Fruit fly (Drosophila melanogaster) whole organism, embryonic: ENCODE data around the gene CG33966.
A peak's percentile ranks its signal among the peaks of the same experiment; 100 is the strongest.

Experiments
- ATbp ChIP-seq: fragments of 200-800 bp; sonication (Bioruptor generic); optimal IDR thresholded peaks from 2 replicates; lab custom pipeline; 2017; ENCODE audit warnings: missing biosample characterization, mild to moderate bottlenecking, missing genetic modification characterization, missing genetic modification reagents
- B-H1 ChIP-seq: fragments of 200-800 bp; sonication (Bioruptor generic); IDR thresholded peaks from 3 replicates; pipeline ENCODE4 v1.3.6; 2022; ENCODE audit warnings: missing biosample characterization, missing genetic modification characterization
- CG10209 ChIP-seq: fragments of 200-800 bp; sonication (Bioruptor generic); optimal IDR thresholded peaks from 3 replicates; lab custom pipeline; 2017; ENCODE audit warnings: missing biosample characterization, mild to moderate bottlenecking, missing genetic modification characterization, missing genetic modification reagents
- CG10321 ChIP-seq: fragments of 200-800 bp; sonication (Bioruptor generic); IDR thresholded peaks from 2 replicates; pipeline ENCODE4 v1.3.6; 2022; ENCODE audit warnings: missing biosample characterization, missing genetic modification characterization
- CG10979 ChIP-seq: fragments of 200-800 bp; sonication (Bioruptor generic); optimal IDR thresholded peaks from 2 replicates; lab custom pipeline; 2018; ENCODE audit warnings: missing biosample characterization, mild to moderate bottlenecking, missing genetic modification characterization, moderate library complexity
- CG11247 ChIP-seq: fragments of 200-800 bp; sonication (Bioruptor generic); IDR thresholded peaks from 2 replicates; pipeline ENCODE4 v1.3.6; 2022; ENCODE audit warnings: missing biosample characterization, missing genetic modification characterization
- CG11560 ChIP-seq: fragments of 200-800 bp; sonication (Bioruptor generic); IDR thresholded peaks from 3 replicates; pipeline ENCODE4 v1.3.6; 2022; ENCODE audit warnings: missing biosample characterization, missing genetic modification characterization
- CG12744 ChIP-seq: fragments of 200-800 bp; sonication (Bioruptor generic); optimal IDR thresholded peaks from 2 replicates; lab custom pipeline; 2016; ENCODE audit warnings: missing biosample characterization, missing genetic modification characterization
- CG15269 ChIP-seq: fragments of 200-800 bp; sonication (Bioruptor generic); optimal IDR thresholded peaks from 2 replicates; lab custom pipeline; 2018; ENCODE audit warnings: missing biosample characterization, mild to moderate bottlenecking, missing genetic modification characterization, moderate library complexity
- CG15696 ChIP-seq: fragments of 200-800 bp; sonication (Bioruptor generic); optimal IDR thresholded peaks from 2 replicates; lab custom pipeline; 2019; ENCODE audit warnings: missing biosample characterization, mild to moderate bottlenecking, missing genetic modification characterization, moderate library complexity
- CG17912 ChIP-seq: fragments of 200-800 bp; sonication (Bioruptor generic); optimal IDR thresholded peaks from 2 replicates; lab custom pipeline; 2018; ENCODE audit warnings: missing biosample characterization, mild to moderate bottlenecking, missing genetic modification characterization
- CG1832 ChIP-seq: fragments of 200-800 bp; sonication (Bioruptor generic); optimal IDR thresholded peaks from 2 replicates; lab custom pipeline; 2017; ENCODE audit warnings: missing biosample characterization, mild to moderate bottlenecking, missing genetic modification characterization, inconsistent platforms
- CG18476 ChIP-seq: fragments of 200-800 bp; sonication (Bioruptor generic); optimal IDR thresholded peaks from 2 replicates; lab custom pipeline; 2016; ENCODE audit warnings: missing biosample characterization, mild to moderate bottlenecking, missing genetic modification characterization
- CG2889 ChIP-seq: fragments of 200-800 bp; sonication (Bioruptor generic); IDR thresholded peaks from 3 replicates; pipeline ENCODE4 v1.3.6; 2022; ENCODE audit warnings: missing biosample characterization, missing genetic modification characterization
- CG5245 ChIP-seq: fragments of 200-800 bp; sonication (Bioruptor generic); optimal IDR thresholded peaks from 3 replicates; lab custom pipeline; 2016; ENCODE audit warnings: missing biosample characterization, missing genetic modification characterization
- CG6689 ChIP-seq: fragments of 200-800 bp; sonication (Bioruptor generic); IDR thresholded peaks from 2 replicates; pipeline ENCODE4 v1.3.6; 2022; ENCODE audit warnings: missing biosample characterization, missing genetic modification characterization
- CG7271 ChIP-seq: fragments of 200-800 bp; sonication (Bioruptor generic); optimal IDR thresholded peaks from 2 replicates; lab custom pipeline; 2018; ENCODE audit warnings: missing biosample characterization, mild to moderate bottlenecking, missing genetic modification characterization, moderate library complexity
- CG9817 ChIP-seq: fragments of 200-800 bp; sonication (Bioruptor generic); optimal IDR thresholded peaks from 2 replicates; lab custom pipeline; 2018; ENCODE audit warnings: missing biosample characterization, mild to moderate bottlenecking, missing genetic modification characterization, moderate library complexity
- CG9876 ChIP-seq: fragments of 200-800 bp; sonication (Bioruptor generic); optimal IDR thresholded peaks from 2 replicates; lab custom pipeline; 2016; ENCODE audit warnings: missing biosample characterization, missing genetic modification characterization
- CoRest ChIP-seq: fragments of 200-800 bp; sonication (Bioruptor generic); optimal IDR thresholded peaks from 3 replicates; lab custom pipeline; 2018; ENCODE audit warnings: missing biosample characterization, mild to moderate bottlenecking, missing genetic modification characterization, moderate library complexity
- Dad ChIP-seq: fragments of 200-800 bp; sonication (Bioruptor generic); optimal IDR thresholded peaks from 3 replicates; lab custom pipeline; 2016; ENCODE audit warnings: missing biosample characterization, missing genetic modification characterization
- Dbx ChIP-seq: fragments of 200-800 bp; sonication (Bioruptor generic); IDR thresholded peaks from 3 replicates; pipeline ENCODE4 v1.3.6; 2022; ENCODE audit warnings: missing biosample characterization, missing genetic modification characterization
- HLHmδ ChIP-seq: fragments of 200-800 bp; sonication (Bioruptor generic); optimal IDR thresholded peaks from 2 replicates; lab custom pipeline; 2018; ENCODE audit warnings: missing biosample characterization, mild to moderate bottlenecking, missing genetic modification characterization, moderate library complexity
- HmgD ChIP-seq: fragments of 200-800 bp; sonication (Bioruptor generic); optimal IDR thresholded peaks from 3 replicates; lab custom pipeline; 2016; ENCODE audit warnings: missing biosample characterization, missing genetic modification characterization
- Hr39 ChIP-seq: fragments of >200 bp; optimal IDR thresholded peaks from 2 replicates; lab custom pipeline; 2017
- Hr78 ChIP-seq, 2 experiments: fragments of 200-800 bp in 1 of 2; fragments of >200 bp in 1 of 2; sonication (Bioruptor generic) in 1 of 2; optimal IDR thresholded peaks; 2 replicates each; lab custom pipeline; 2017 to 2019; ENCODE audit warnings: missing biosample characterization in 2 of 2, missing genetic modification characterization in 2 of 2, mild to moderate bottlenecking in 1 of 2, moderate library complexity in 1 of 2
- Lim3 ChIP-seq: fragments of 200-800 bp; sonication (Bioruptor generic); IDR thresholded peaks from 2 replicates; pipeline ENCODE4 v1.3.6; 2022; ENCODE audit warnings: missing biosample characterization, missing genetic modification characterization
- Med ChIP-seq: fragments of 200-800 bp; sonication (Bioruptor generic); peaks from one replicate; lab custom pipeline; 2016; ENCODE audit warnings: missing biosample characterization, missing genetic modification characterization, mild to moderate bottlenecking, inconsistent platforms, moderate library complexity
- Nf-YC ChIP-seq: fragments of 200-800 bp; optimal IDR thresholded peaks from 3 replicates; lab custom pipeline; 2019; ENCODE audit warnings: missing biosample characterization, mild to moderate bottlenecking, missing genetic modification characterization, moderate library complexity
- Sox100B ChIP-seq: fragments of 200-800 bp; sonication (Bioruptor generic); optimal IDR thresholded peaks from 3 replicates; lab custom pipeline; 2018; ENCODE audit warnings: missing biosample characterization, mild to moderate bottlenecking, missing genetic modification characterization
- Stat92E ChIP-seq, 3 experiments: fragments of >200 bp in 2 of 3; fragments of 200-800 bp in 1 of 3; sonication (Bioruptor generic) in 1 of 3; optimal IDR thresholded peaks; 2 replicates each; lab custom pipeline; 2017 to 2019; ENCODE audit warnings: missing biosample characterization in 3 of 3, missing genetic modification characterization in 3 of 3, mild to moderate bottlenecking in 1 of 3, moderate library complexity in 1 of 3
- Usf ChIP-seq: fragments of 200-800 bp; sonication (Bioruptor generic); optimal IDR thresholded peaks from 2 replicates; lab custom pipeline; 2017; ENCODE audit warnings: missing genotype, missing biosample characterization, missing genetic modification characterization
- al ChIP-seq: fragments of 200-800 bp; sonication (Bioruptor generic); IDR thresholded peaks from 2 replicates; pipeline ENCODE4 v1.3.6; 2022; ENCODE audit warnings: missing biosample characterization, missing genetic modification characterization
- caup ChIP-seq: fragments of 200-800 bp; sonication (Bioruptor generic); optimal IDR thresholded peaks from 3 replicates; lab custom pipeline; 2017; ENCODE audit warnings: missing biosample characterization, mild to moderate bottlenecking, missing genetic modification characterization, moderate library complexity; ENCODE audit not compliant: severe bottlenecking
- da ChIP-seq: fragments of 200-800 bp; sonication (Bioruptor generic); optimal IDR thresholded peaks from 2 replicates; lab custom pipeline; 2016; ENCODE audit warnings: missing biosample characterization, missing genetic modification characterization
- dan ChIP-seq: fragments of 200-800 bp; sonication (Bioruptor generic); IDR thresholded peaks from 2 replicates; pipeline ENCODE4 v1.3.6; 2022; ENCODE audit warnings: missing biosample characterization, missing genetic modification characterization
- dati ChIP-seq: fragments of 200-800 bp; sonication (Bioruptor generic); IDR thresholded peaks from 2 replicates; pipeline ENCODE4 v1.3.6; 2022; ENCODE audit warnings: missing biosample characterization, missing genetic modification characterization
- emc ChIP-seq: fragments of 200-800 bp; sonication (Bioruptor generic); optimal IDR thresholded peaks from 2 replicates; lab custom pipeline; 2016; ENCODE audit warnings: missing biosample characterization, missing genetic modification characterization
- jumu ChIP-seq: fragments of 200-800 bp; sonication (Bioruptor generic); optimal IDR thresholded peaks from 3 replicates; lab custom pipeline; 2016; ENCODE audit warnings: missing biosample characterization, missing genetic modification characterization
- org-1 ChIP-seq: fragments of 200-800 bp; sonication (Bioruptor generic); optimal IDR thresholded peaks from 2 replicates; lab custom pipeline; 2017; ENCODE audit warnings: missing biosample characterization, missing genetic modification characterization
- p53 ChIP-seq: fragments of 200-800 bp; sonication (Bioruptor generic); optimal IDR thresholded peaks from 2 replicates; lab custom pipeline; 2016; ENCODE audit warnings: missing biosample characterization, missing genetic modification characterization
- pho ChIP-seq: fragments of 200-800 bp; sonication (Bioruptor generic); optimal IDR thresholded peaks from 2 replicates; lab custom pipeline; 2016; ENCODE audit warnings: missing biosample characterization, missing genetic modification characterization
- psq ChIP-seq: fragments of 200-800 bp; sonication (Bioruptor generic); optimal IDR thresholded peaks from 2 replicates; lab custom pipeline; 2017; ENCODE audit warnings: missing biosample characterization, missing genetic modification characterization
- sens ChIP-seq: fragments of 200-800 bp; sonication (Bioruptor generic); peaks from one replicate; lab custom pipeline; 2016; ENCODE audit warnings: missing biosample characterization, missing genetic modification characterization
- tll ChIP-seq, 2 experiments: fragments of 200-800 bp in 1 of 2; fragments of >200 bp in 1 of 2; sonication (Bioruptor generic) in 1 of 2; optimal IDR thresholded peaks; 2 replicates each; lab custom pipeline; 2017 to 2019; ENCODE audit warnings: missing biosample characterization in 2 of 2, missing genetic modification characterization in 2 of 2, mild to moderate bottlenecking in 1 of 2, moderate library complexity in 1 of 2
- ttk ChIP-seq: fragments of 200-800 bp; sonication (Bioruptor generic); IDR thresholded peaks from 2 replicates; pipeline ENCODE4 v2.1.2; 2022; ENCODE audit warnings: missing biosample characterization, missing genetic modification characterization
- z ChIP-seq: fragments of 200-800 bp; sonication (Bioruptor generic); IDR thresholded peaks from 3 replicates; pipeline ENCODE4 v1.3.6; 2022; ENCODE audit warnings: missing biosample characterization, missing genetic modification characterization
- zfh2 ChIP-seq: fragments of 200-800 bp; sonication (Bioruptor generic); optimal IDR thresholded peaks from 2 replicates; lab custom pipeline; 2016; ENCODE audit warnings: missing biosample characterization, missing genetic modification characterization

The CG33966 gene

DNA sequence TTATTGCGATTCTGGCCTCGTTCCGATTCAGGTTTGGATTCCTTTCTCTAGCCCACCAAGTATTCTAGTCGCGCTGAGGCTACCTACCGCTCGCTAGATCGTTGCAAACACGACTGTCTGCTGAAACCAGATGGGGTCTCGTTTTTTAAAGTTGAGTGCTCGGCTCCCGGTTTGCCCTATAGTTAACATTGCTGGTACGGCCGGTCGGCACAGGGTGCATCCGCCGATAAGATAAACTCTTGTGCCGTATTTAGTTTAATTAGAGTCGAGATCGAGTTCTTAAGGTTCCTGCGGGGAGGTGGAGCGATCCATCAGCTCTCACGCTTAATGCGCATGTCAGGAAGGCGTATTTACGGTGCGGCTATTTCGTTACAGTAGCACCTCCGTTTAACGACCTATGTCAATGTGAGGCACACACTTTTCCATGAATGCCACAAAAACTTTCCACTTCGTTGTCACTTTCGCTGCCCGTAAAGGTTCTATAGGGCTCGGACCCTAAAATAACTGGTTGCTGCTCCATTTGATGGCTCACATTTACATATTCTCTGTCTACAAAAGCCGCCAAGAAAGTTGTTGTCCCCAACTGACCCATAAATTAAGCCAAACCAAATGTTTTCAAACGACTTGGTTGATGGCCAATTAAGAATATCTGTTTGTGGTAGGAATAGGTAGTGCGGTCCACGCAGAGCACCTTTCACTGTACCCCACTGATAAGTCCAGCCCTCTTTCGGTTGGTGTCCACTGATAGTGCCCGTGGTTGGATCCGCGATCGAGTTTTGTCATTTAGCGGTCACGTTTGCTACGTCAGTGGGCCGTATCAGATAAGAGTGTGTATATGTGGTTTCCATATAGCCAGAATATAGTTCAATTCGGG lies 29.0 kb upstream of the CG33966 start, which contains the start of gene CG9119 (continued):
- peak; percentile 73 for TF ChIP-seq CoRest
- TF ChIP-seq CG7271, result no peak
- TF ChIP-seq org-1 (GFP tag; lab: Kevin White, UChicago), result peak; percentile 80
- no peak for TF ChIP-seq Stat92E (GFP tag; optimal IDR thresholded peaks at IDR 0.05; lab: Kevin White, UChicago)
- TF ChIP-seq CG18476 (GFP tag; lab: Kevin White, UChicago), result peak; percentile 32
- peak; percentile 11 for TF ChIP-seq p53 (GFP tag; lab: Kevin White, UChicago)
- peak; percentile 75 for TF ChIP-seq CG15269 (tag; lab: Kevin White, UChicago)
- peak; percentile 57 for TF ChIP-seq CG9876 (GFP tag; lab: Kevin White, UChicago)
- peak; percentile 90 for TF ChIP-seq sens (GFP tag; lab: Kevin White, UChicago)
- TF ChIP-seq Dbx (GFP tag; lab: Robert Waterston, UW), result peak; percentile 55; the same call in 1 of the 3 replicates
- no peak for TF ChIP-seq tll (GFP tag; optimal IDR thresholded peaks at IDR 0.05; lab: Kevin White, UChicago)
- TF ChIP-seq HmgD (GFP tag; lab: Kevin White, UChicago), result no peak
- TF ChIP-seq CG17912 (GFP tag; lab: Kevin White, UChicago), result no peak
- peak; percentile 66 for TF ChIP-seq zfh2 (GFP tag; lab: Kevin White, UChicago)
- TF ChIP-seq CG5245 (GFP tag; lab: Kevin White, UChicago), result peak; percentile 33
- TF ChIP-seq CG11560 (tag; lab: Robert Waterston, UW), result peak; percentile 59; the same call in 2 of the 3 replicates
- peak; percentile 36 for TF ChIP-seq HLHmδ (GFP tag; lab: Kevin White, UChicago)
- peak; percentile 71 for TF ChIP-seq Sox100B (GFP tag; lab: Kevin White, UChicago)
- TF ChIP-seq Nf-YC (tag; lab: Kevin White, UChicago), result peak; percentile 54
- peak; percentile 35 for TF ChIP-seq ATbp (GFP tag; lab: Kevin White, UChicago)
- peak in 1 of 2 experiments; percentile 78 for TF ChIP-seq Hr78 (GFP tag; optimal IDR thresholded peaks at IDR 0.05; lab: Kevin White, UChicago)
- peak; percentile 50 for TF ChIP-seq CG10979
- no peak for TF ChIP-seq CG10321 (GFP tag; lab: Robert Waterston, UW)
- TF ChIP-seq caup (GFP tag; lab: Kevin White, UChicago), result peak; percentile 58
- peak; percentile 70 for TF ChIP-seq pho (GFP tag; lab: Kevin White, UChicago)
- no peak for TF ChIP-seq Hr39 (lab: Kevin White, UChicago)
- peak; percentile 53 for TF ChIP-seq CG6689 (GFP tag; lab: Robert Waterston, UW)
- TF ChIP-seq CG10209 (GFP tag; lab: Kevin White, UChicago), result peak; percentile 74
- peak; percentile 23 for TF ChIP-seq CG12744 (GFP tag; lab: Kevin White, UChicago)
- TF ChIP-seq CG9817 (tag; lab: Kevin White, UChicago), result peak; percentile 44
- peak; percentile 12 for TF ChIP-seq CG15696
- no peak for TF ChIP-seq Usf (GFP tag; lab: Kevin White, UChicago)
- peak; percentile 23 for TF ChIP-seq da
- TF ChIP-seq psq (GFP tag; lab: Kevin White, UChicago), result no peak
- peak; percentile 50 for TF ChIP-seq jumu (GFP tag; lab: Kevin White, UChicago)
- TF ChIP-seq ttk (GFP tag; lab: Robert Waterston, UW), result peak; percentile 34; the same call in 1 of the 2 replicates
- peak; percentile 39; the same call in 1 of the 2 replicates for TF ChIP-seq Lim3 (GFP tag; lab: Robert Waterston, UW)
- TF ChIP-seq B-H1 (GFP tag; lab: Robert Waterston, UW), result 0 out of 3 replicates have a peak, but pooled peaks have one; percentile 30
- TF ChIP-seq Dad (GFP tag; lab: Kevin White, UChicago), result peak; percentile 22
- no peak for TF ChIP-seq CG1832 (GFP tag; lab: Kevin White, UChicago)
- TF ChIP-seq z (GFP tag; lab: Robert Waterston, UW), result no peak
- peak; percentile 42 for TF ChIP-seq emc (GFP tag; lab: Kevin White, UChicago)
- TF ChIP-seq dati, result no peak
- 0 out of 2 replicates have a peak, but pooled peaks have one; percentile 10 for TF ChIP-seq CG11247
- TF ChIP-seq CG2889 (GFP tag; lab: Robert Waterston, UW), result 0 out of 3 replicates have a peak, but pooled peaks have one; percentile 24
- no peak for TF ChIP-seq dan (GFP tag; lab: Robert Waterston, UW)
- no peak; the same call in 1 of the 2 replicates for TF ChIP-seq al (GFP tag; lab: Robert Waterston, UW)
- peak; percentile 86 for TF ChIP-seq Med
